Fruit fly (Drosophila melanogaster) whole organism, adult: ENCODE data around the gene prc.

Experiments
- CG11617 ChIP-seq: fragments of 200-800 bp; sonication (Bioruptor generic); optimal IDR thresholded peaks from 2 replicates; lab custom pipeline; 2017; ENCODE audit warnings: mild to moderate bottlenecking, missing biosample characterization, missing genetic modification reagents, missing genetic modification characterization
- CG12768 ChIP-seq: fragments of 200-800 bp; sonication (Bioruptor generic); optimal IDR thresholded peaks from 2 replicates; lab custom pipeline; 2017; ENCODE audit warnings: missing biosample characterization, missing genetic modification characterization, mild to moderate bottlenecking, moderate library complexity, missing genetic modification reagents
- CG14711 ChIP-seq: fragments of 200-800 bp; sonication (Bioruptor generic); optimal IDR thresholded peaks from 2 replicates; lab custom pipeline; 2018; ENCODE audit warnings: missing biosample characterization, mild to moderate bottlenecking, missing genetic modification characterization, moderate library complexity
- CG1620 ChIP-seq: fragments of 200-800 bp; sonication (Bioruptor generic); optimal IDR thresholded peaks from 2 replicates; lab custom pipeline; 2016; ENCODE audit warnings: missing biosample characterization, missing genetic modification characterization
- CG33017 ChIP-seq: fragments of 200-800 bp; sonication (Bioruptor generic); optimal IDR thresholded peaks from 2 replicates; lab custom pipeline; 2018; ENCODE audit warnings: missing biosample characterization, mild to moderate bottlenecking, missing genetic modification characterization, moderate library complexity
- CG5204 ChIP-seq: fragments of 200-800 bp; sonication (Bioruptor generic); optimal IDR thresholded peaks from 2 replicates; lab custom pipeline; 2016; ENCODE audit warnings: missing biosample characterization, missing genetic modification characterization
- CG7045 ChIP-seq: fragments of 200-800 bp; sonication (Bioruptor generic); optimal IDR thresholded peaks from 2 replicates; lab custom pipeline; 2017; ENCODE audit warnings: missing biosample characterization, mild to moderate bottlenecking, missing genetic modification characterization
- CG7101 ChIP-seq: fragments of 200-800 bp; sonication (Bioruptor generic); optimal IDR thresholded peaks from 2 replicates; lab custom pipeline; 2018; ENCODE audit warnings: missing biosample characterization, mild to moderate bottlenecking, missing genetic modification characterization, moderate library complexity
- Clk ChIP-seq: fragments of 200-800 bp; sonication (Bioruptor generic); optimal IDR thresholded peaks from 2 replicates; lab custom pipeline; 2017; ENCODE audit warnings: missing biosample characterization, missing genetic modification characterization
- Crg-1 ChIP-seq: fragments of 200-800 bp; sonication (Bioruptor generic); optimal IDR thresholded peaks from 2 replicates; lab custom pipeline; 2016; ENCODE audit warnings: missing biosample characterization, missing genetic modification characterization
- Hr96 ChIP-seq: fragments of 200-800 bp; sonication (Bioruptor generic); optimal IDR thresholded peaks from 2 replicates; lab custom pipeline; 2016; ENCODE audit warnings: missing biosample characterization, missing genetic modification characterization
- Mnt ChIP-seq: fragments of 200-800 bp; sonication (Bioruptor generic); optimal IDR thresholded peaks from 2 replicates; lab custom pipeline; 2016; ENCODE audit warnings: missing biosample characterization, mild to moderate bottlenecking, missing genetic modification characterization
- bab1 ChIP-seq: fragments of 200-800 bp; sonication (Bioruptor generic); optimal IDR thresholded peaks from 3 replicates; lab custom pipeline; 2019; ENCODE audit warnings: missing biosample characterization, mild to moderate bottlenecking, missing genetic modification characterization, moderate library complexity
- cic ChIP-seq: fragments of 200-800 bp; sonication (Bioruptor generic); optimal IDR thresholded peaks from 2 replicates; lab custom pipeline; 2017; ENCODE audit warnings: missing biosample characterization, mild to moderate bottlenecking, missing genetic modification characterization, moderate library complexity
- cnc ChIP-seq, 2 experiments: fragments of >200 bp; optimal IDR thresholded peaks; 2 replicates each; lab custom pipeline; 2017
- kay ChIP-seq: fragments of 200-800 bp; sonication (Bioruptor generic); peaks from one replicate; lab custom pipeline; 2016; ENCODE audit warnings: missing biosample characterization, missing genetic modification characterization, borderline replicate concordance
- ovo ChIP-seq: fragments of 200-800 bp; sonication (Bioruptor generic); optimal IDR thresholded peaks from 2 replicates; lab custom pipeline; 2016; ENCODE audit warnings: missing biosample characterization, missing genetic modification characterization
- pad ChIP-seq: fragments of 200-800 bp; sonication (Bioruptor generic); optimal IDR thresholded peaks from 3 replicates; lab custom pipeline; 2017; ENCODE audit warnings: missing biosample characterization, missing genetic modification characterization, mild to moderate bottlenecking, moderate library complexity, missing genetic modification reagents
- tj ChIP-seq: fragments of 200-800 bp; sonication (Bioruptor generic); optimal IDR thresholded peaks from 3 replicates; lab custom pipeline; 2017; ENCODE audit warnings: missing biosample characterization, mild to moderate bottlenecking, missing genetic modification characterization, moderate library complexity
- toe ChIP-seq: fragments of 200-800 bp; sonication (Bioruptor generic); optimal IDR thresholded peaks from 2 replicates; lab custom pipeline; 2016; ENCODE audit warnings: missing biosample characterization, missing genetic modification characterization

The prc gene

dm6 chr3L:11931619-11932018 lies 34.3 kb downstream of the prc start:
- TF ChIP-seq CG11617: no peak
- no peak for TF ChIP-seq CG1620 (GFP tag; lab: Kevin White, UChicago)
- TF ChIP-seq Crg-1: no peak
- TF ChIP-seq pad (GFP tag; lab: Kevin White, UChicago): no peak
- no peak for TF ChIP-seq tj (GFP tag; lab: Kevin White, UChicago)
- no peak for TF ChIP-seq CG7101 (tag; lab: Kevin White, UChicago)
- TF ChIP-seq Hr96 (GFP tag; lab: Kevin White, UChicago): no peak
- TF ChIP-seq CG12768 (GFP tag; lab: Kevin White, UChicago): no peak
- no peak for TF ChIP-seq cic
- no peak for TF ChIP-seq kay (GFP tag; lab: Kevin White, UChicago)
- no peak for TF ChIP-seq bab1
- no peak for TF ChIP-seq CG7045 (GFP tag; lab: Kevin White, UChicago)
- no peak for TF ChIP-seq ovo (GFP tag; lab: Kevin White, UChicago)
- TF ChIP-seq toe (GFP tag; lab: Kevin White, UChicago): no peak
- TF ChIP-seq Mnt (GFP tag; lab: Kevin White, UChicago): no peak
- TF ChIP-seq CG5204 (GFP tag; lab: Kevin White, UChicago): no peak

DNA sequence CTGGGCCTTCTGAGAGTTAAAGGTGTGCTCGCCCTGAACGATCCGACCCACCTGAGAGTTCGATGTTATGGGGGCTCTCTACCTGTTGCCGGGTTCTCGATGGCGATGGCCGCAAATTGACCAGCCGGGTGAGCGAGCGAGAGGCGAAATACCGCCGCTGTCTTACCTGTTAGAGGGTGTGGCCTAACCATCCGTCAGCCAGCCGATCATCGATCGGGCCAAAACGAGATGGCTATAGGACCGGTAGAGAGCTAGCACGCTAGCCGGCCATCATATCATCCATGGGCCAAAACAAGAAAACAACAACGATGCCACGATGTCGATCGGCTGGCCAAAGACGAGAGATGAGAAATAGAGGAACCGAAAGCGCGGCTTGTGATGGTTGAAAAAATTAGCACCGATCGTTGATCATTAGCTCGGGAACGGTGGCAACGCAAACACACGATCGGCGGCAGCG lies 38.6 kb downstream of the prc start, which contains the start of gene byn:
Gene byn, plus strand, starts transcription at position 407 of the 457 bp plus-strand sequence.
- TF ChIP-seq Mnt (GFP tag; lab: Kevin White, UChicago) (no peak), pad (GFP tag; lab: Kevin White, UChicago) (no peak), Clk (no peak), cic (no peak), CG33017 (no peak), Crg-1 (no peak), cnc (optimal IDR thresholded peaks at IDR 0.05; lab: Kevin White, UChicago) (no peak), CG7045 (GFP tag; lab: Kevin White, UChicago) (no peak), CG14711 (no peak), bab1 (no peak), toe (GFP tag; lab: Kevin White, UChicago) (no peak), ovo (GFP tag; lab: Kevin White, UChicago) (no peak), CG1620 (GFP tag; lab: Kevin White, UChicago) (no peak), CG12768 (GFP tag; lab: Kevin White, UChicago) (no peak), CG5204 (GFP tag; lab: Kevin White, UChicago) (no peak)

dm6 chr3L:11925382-11925781 lies 40.5 kb downstream of the prc start:
- TF ChIP-seq Crg-1 (no peak), CG5204 (GFP tag; lab: Kevin White, UChicago) (no peak), CG12768 (GFP tag; lab: Kevin White, UChicago) (no peak), tj (GFP tag; lab: Kevin White, UChicago) (no peak), Clk (no peak), ovo (GFP tag; lab: Kevin White, UChicago) (no peak), CG1620 (GFP tag; lab: Kevin White, UChicago) (no peak), CG7101 (tag; lab: Kevin White, UChicago) (no peak)

DNA sequence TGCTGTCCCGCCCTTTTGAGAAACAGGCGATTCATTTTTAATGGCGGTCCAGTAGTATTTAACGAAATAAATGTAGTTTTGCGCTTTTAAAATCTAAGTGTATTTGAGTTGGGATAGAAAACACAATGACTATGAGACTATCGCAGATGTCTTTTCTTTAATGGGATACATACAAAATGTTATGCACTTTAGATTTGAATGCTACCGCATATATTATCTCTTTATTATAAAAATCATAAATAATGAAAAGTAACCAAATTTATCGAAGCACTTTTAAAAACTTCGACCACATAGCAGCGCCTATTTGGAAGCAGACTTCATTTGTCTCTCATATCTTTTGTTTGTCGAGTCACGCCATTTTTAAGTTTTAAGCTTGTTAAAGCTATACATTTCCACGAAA lies 41.3 kb downstream of the prc start, which contains the start of gene SdhAL:
Gene SdhAL, minus strand, starts transcription at position 101 of the 400 bp plus-strand sequence.
- TF ChIP-seq kay (GFP tag; lab: Kevin White, UChicago) (peak; percentile 2), Hr96 (GFP tag; lab: Kevin White, UChicago) (no peak), ovo (GFP tag; lab: Kevin White, UChicago) (no peak), CG11617 (no peak), CG14711 (no peak)

DNA sequence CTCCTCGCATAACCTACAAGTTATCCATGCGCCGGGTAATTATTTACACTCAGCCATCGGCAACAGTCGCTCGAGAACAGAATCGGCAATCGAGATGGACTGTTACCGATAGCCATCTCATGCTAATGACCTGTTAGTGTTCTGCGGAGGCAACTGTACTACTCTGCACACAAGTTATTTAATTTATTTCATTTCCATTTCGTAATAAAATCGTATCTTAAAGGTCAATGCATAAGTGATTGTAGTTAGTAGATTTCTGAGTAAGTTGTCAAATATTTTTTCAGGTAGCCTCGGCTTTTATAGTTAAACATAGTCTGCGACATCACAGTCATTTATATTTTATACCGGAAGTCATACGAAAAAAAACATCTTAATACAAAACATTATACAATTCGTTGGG lies 44.7 kb downstream of the prc start, which contains the start of gene CG11588:
Gene CG11588, plus strand, starts transcription at position 301 of the 400 bp plus-strand sequence.
- TF ChIP-seq cnc (optimal IDR thresholded peaks at IDR 0.05; lab: Kevin White, UChicago) (no peak), CG14711 (no peak), Clk (no peak), toe (GFP tag; lab: Kevin White, UChicago) (no peak), CG7045 (GFP tag; lab: Kevin White, UChicago) (no peak)

DNA sequence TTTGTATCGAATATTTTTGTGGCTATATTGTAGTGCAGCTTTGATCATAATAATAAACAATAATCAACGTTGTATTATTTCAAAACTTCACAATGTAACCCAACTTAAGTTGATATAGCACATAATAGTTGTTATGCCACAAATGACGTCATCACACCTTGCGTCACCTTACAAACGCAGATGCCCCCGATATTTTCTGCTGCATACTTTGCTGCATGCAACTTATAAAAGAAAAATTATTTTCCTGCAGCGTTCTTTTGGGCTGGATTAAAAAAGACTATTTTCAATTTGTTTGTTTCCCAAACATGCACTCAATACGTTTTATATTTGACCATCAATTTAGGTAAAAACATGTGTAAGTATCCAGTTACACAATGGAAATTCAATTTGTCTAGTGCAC lies 47.7 kb downstream of the prc start:
- TF ChIP-seq Hr96 (GFP tag; lab: Kevin White, UChicago) (no peak), cic (no peak), CG11617 (no peak), CG14711 (no peak), CG33017 (no peak), Clk (no peak)
